Fruit fly (Drosophila melanogaster) whole organism, adult: ENCODE data around the gene Ufl1.

ENCODE experiments used
- CG11617 ChIP-seq: fragments of 200-800 bp; sonication (Bioruptor generic); optimal IDR thresholded peaks from 2 replicates; lab custom pipeline; 2017; ENCODE audit warnings: mild to moderate bottlenecking, missing biosample characterization, missing genetic modification reagents, missing genetic modification characterization
- CG12768 ChIP-seq: fragments of 200-800 bp; sonication (Bioruptor generic); optimal IDR thresholded peaks from 2 replicates; lab custom pipeline; 2017; ENCODE audit warnings: missing biosample characterization, missing genetic modification characterization, mild to moderate bottlenecking, moderate library complexity, missing genetic modification reagents
- CG33017 ChIP-seq: fragments of 200-800 bp; sonication (Bioruptor generic); optimal IDR thresholded peaks from 2 replicates; lab custom pipeline; 2018; ENCODE audit warnings: missing biosample characterization, mild to moderate bottlenecking, missing genetic modification characterization, moderate library complexity
- CG5204 ChIP-seq: fragments of 200-800 bp; sonication (Bioruptor generic); optimal IDR thresholded peaks from 2 replicates; lab custom pipeline; 2016; ENCODE audit warnings: missing biosample characterization, missing genetic modification characterization
- Crg-1 ChIP-seq: fragments of 200-800 bp; sonication (Bioruptor generic); optimal IDR thresholded peaks from 2 replicates; lab custom pipeline; 2016; ENCODE audit warnings: missing biosample characterization, missing genetic modification characterization
- bab1 ChIP-seq: fragments of 200-800 bp; sonication (Bioruptor generic); optimal IDR thresholded peaks from 3 replicates; lab custom pipeline; 2019; ENCODE audit warnings: missing biosample characterization, mild to moderate bottlenecking, missing genetic modification characterization, moderate library complexity
- cic ChIP-seq: fragments of 200-800 bp; sonication (Bioruptor generic); optimal IDR thresholded peaks from 2 replicates; lab custom pipeline; 2017; ENCODE audit warnings: missing biosample characterization, mild to moderate bottlenecking, missing genetic modification characterization, moderate library complexity
- tj ChIP-seq: fragments of 200-800 bp; sonication (Bioruptor generic); optimal IDR thresholded peaks from 3 replicates; lab custom pipeline; 2017; ENCODE audit warnings: missing biosample characterization, mild to moderate bottlenecking, missing genetic modification characterization, moderate library complexity
- toe ChIP-seq: fragments of 200-800 bp; sonication (Bioruptor generic); optimal IDR thresholded peaks from 2 replicates; lab custom pipeline; 2016; ENCODE audit warnings: missing biosample characterization, missing genetic modification characterization

DNA sequence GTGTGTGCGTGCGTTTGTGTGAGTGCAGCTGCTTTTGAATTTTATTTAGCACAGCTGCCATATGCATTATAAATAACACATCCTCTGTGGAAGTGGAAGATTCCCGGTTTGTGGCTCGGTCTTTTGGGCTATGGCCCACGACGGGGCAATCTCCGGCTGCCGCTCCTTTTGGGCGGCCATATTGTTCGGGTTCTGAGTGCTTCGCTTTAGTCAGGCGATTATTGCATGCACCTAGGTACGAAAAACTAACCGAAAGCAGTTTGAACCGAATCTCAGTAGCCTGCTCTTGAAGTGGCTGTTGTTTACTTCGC, 818 bp upstream of the Ufl1 start:
- TF ChIP-seq CG12768 (GFP tag; lab: Kevin White, UChicago) (no peak), cic (GFP tag; lab: Kevin White, UChicago) (no peak), tj (GFP tag; lab: Kevin White, UChicago) (no peak), CG33017 (tag; lab: Kevin White, UChicago) (no peak), toe (GFP tag; lab: Kevin White, UChicago) (no peak), Crg-1 (GFP tag; lab: Kevin White, UChicago) (no peak), CG5204 (no peak), bab1 (GFP tag; lab: Kevin White, UChicago) (no peak), CG11617 (GFP tag; lab: Kevin White, UChicago) (no peak)
